Fruit fly (Drosophila melanogaster) whole organism, embryonic: ENCODE measurements around the gene GlnRS.

Experiments used
- CG3163 ChIP-seq: fragments of 200-800 bp; sonication (Bioruptor generic); optimal IDR thresholded peaks from 3 replicates; lab custom pipeline; 2016; ENCODE audit warnings: missing biosample characterization, missing genetic modification characterization
- CrebB ChIP-seq: fragments of 200-800 bp; sonication (Bioruptor generic); optimal IDR thresholded peaks from 3 replicates; lab custom pipeline; 2018; ENCODE audit warnings: missing biosample characterization, mild to moderate bottlenecking, missing genetic modification characterization
- Oaz ChIP-seq: fragments of 200-800 bp; sonication (Bioruptor generic); IDR thresholded peaks from 2 replicates; pipeline ENCODE4 v1.3.6; 2022; ENCODE audit warnings: missing biosample characterization, missing genetic modification characterization
- bbx ChIP-seq: fragments of 200-800 bp; sonication (Bioruptor generic); IDR thresholded peaks from 2 replicates; pipeline ENCODE4 v1.3.6; 2022; ENCODE audit warnings: missing biosample characterization, missing genetic modification characterization; ENCODE audit not compliant: partially characterized antibody

DNA sequence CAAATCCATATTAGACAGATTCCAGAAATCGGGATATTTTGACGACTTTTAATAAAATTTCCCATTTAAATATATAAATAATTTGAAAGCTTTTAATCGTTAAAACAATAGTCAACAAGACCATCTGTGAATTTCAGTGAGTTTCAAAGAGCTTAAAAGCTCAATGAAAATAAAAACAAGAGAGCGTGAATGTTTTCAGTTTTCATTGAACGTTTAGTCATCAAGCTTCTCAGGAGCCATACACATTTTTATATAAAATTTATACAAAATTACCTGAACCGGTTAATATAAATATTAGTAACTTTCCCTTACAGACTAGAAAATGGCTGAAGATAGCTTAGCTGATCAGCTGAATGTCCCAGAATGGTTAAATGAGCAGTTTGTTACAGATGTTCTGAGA lies 36.7 kb upstream of the GlnRS start, which contains the start of gene CG31370:
- no peak for TF ChIP-seq CG3163 (GFP tag; lab: Kevin White, UChicago)
- TF ChIP-seq CrebB (tag; lab: Kevin White, UChicago) = no peak
- no peak for TF ChIP-seq bbx (GFP tag; lab: Robert Waterston, UW)
- no peak for TF ChIP-seq Oaz (GFP tag; lab: Robert Waterston, UW)
